Worm (Caenorhabditis elegans): ENCODE results near the gene ZK1127.5.
"Not testable (repeated sequence)": the region's sequence is repeated elsewhere in the genome, so short reads cannot be mapped to it uniquely, and the experiment has no call there.

Gene ZK1127.5

ce11 chrII:7075564-7076228, 25.2 kb downstream of the ZK1127.5 start, which contains the start of gene T02G5.7:
TSS of gene T02G5.7 (plus strand) at chrII:7075614.
- 0 out of 2 replicates have a peak, but pooled peaks have one; percentile 5 for TF ChIP-seq grh-1 (GFP tag; IDR thresholded peaks at IDR 0.05)
- no peak for TF ChIP-seq ceh-90 (tag; optimal IDR thresholded peaks at IDR 0.05)

DNA sequence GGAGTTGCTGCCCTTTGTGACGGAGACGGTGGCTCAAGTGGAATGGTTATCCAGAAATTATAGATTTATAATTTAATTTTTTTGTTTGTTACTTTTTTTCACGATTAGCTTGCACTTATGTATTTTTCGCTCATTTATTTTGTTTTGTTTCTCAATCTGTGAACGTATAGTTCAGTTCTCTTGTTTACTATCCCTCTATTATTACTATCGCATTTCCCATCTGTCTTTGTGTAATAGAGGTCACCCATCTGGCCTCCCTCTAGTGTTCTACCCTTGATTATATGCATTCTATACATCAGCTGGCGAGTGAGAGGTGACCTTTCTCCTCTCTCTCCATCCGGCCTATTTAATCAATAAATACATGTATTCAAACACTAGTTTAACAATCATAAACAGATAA, 33.5 kb downstream of the ZK1127.5 start, which contains the start of the genes T02G5.14 and T02G5.15:
TSS of gene T02G5.14 (plus strand) at position 301 of the 400 bp plus-strand sequence.
TSS of gene T02G5.15 (plus strand) at position 301 of the 400 bp plus-strand sequence.
- not testable (repeated sequence) for TF ChIP-seq unc-30 (tag; optimal IDR thresholded peaks at IDR 0.05); nhr-71 (tag; optimal IDR thresholded peaks at IDR 0.05); fkh-10 (GFP tag; optimal IDR thresholded peaks at IDR 0.05)

ce11 chrII:7090085-7090484, 39.6 kb downstream of the ZK1127.5 start:
- TF ChIP-seq ama-1 (optimal IDR thresholded peaks at IDR 0.05) (no peak), xbp-1 (tag; optimal IDR thresholded peaks at IDR 0.05) (peak; percentile 58), lin-14 (GFP tag; optimal IDR thresholded peaks at IDR 0.05) (peak; percentile 89), nhr-47 (tag; optimal IDR thresholded peaks at IDR 0.05) (peak; percentile 39), irx-1 (tag; optimal IDR thresholded peaks at IDR 0.05) (peak; percentile 0), rnt-1 (tag; optimal IDR thresholded peaks at IDR 0.05) (peak; percentile 12), hpl-2 (GFP tag; optimal IDR thresholded peaks at IDR 0.05) (no peak), efl-1 (optimal IDR thresholded peaks at IDR 0.05) (peak; percentile 44), efl-1 (GFP tag; optimal IDR thresholded peaks at IDR 0.05 in 1 of 2) (no peak), C16A3.4 (tag; optimal IDR thresholded peaks at IDR 0.05) (no peak), C04F5.9 (tag; optimal IDR thresholded peaks at IDR 0.05) (no peak), mab-9 (GFP tag; IDR thresholded peaks at IDR 0.05) (peak; percentile 39; the same call in 1 of the 2 replicates), skn-1 (tag; optimal IDR thresholded peaks at IDR 0.05) (no peak), pag-3 (tag; optimal IDR thresholded peaks at IDR 0.05; ENCODE audit: borderline replicate concordance, insufficient read depth) (no peak), isw-1 (GFP tag; IDR thresholded peaks at IDR 0.05) (peak; percentile 12; the same call in 1 of the 2 replicates), nhr-85 (tag) (peak; percentile 98), blmp-1 (tag; optimal IDR thresholded peaks at IDR 0.05) (peak; percentile 12), tlp-1 (tag; optimal IDR thresholded peaks at IDR 0.05) (no peak), snu-23 (GFP tag; optimal IDR thresholded peaks at IDR 0.05) (peak; percentile 73), lin-15B (tag; optimal IDR thresholded peaks at IDR 0.05) (no peak), ceh-90 (tag; optimal IDR thresholded peaks at IDR 0.05) (no peak), egl-27 (tag; optimal IDR thresholded peaks at IDR 0.05) (no peak), swsn-7 (tag; optimal IDR thresholded peaks at IDR 0.05) (peak; percentile 47), pax-3 (tag; optimal IDR thresholded peaks at IDR 0.05) (peak; percentile 24), sox-4 (tag; optimal IDR thresholded peaks at IDR 0.05) (no peak), nhr-20 (tag; optimal IDR thresholded peaks at IDR 0.05) (peak; percentile 83), dsc-1 (tag; optimal IDR thresholded peaks at IDR 0.05) (peak; percentile 6), mdl-1 (tag; optimal IDR thresholded peaks at IDR 0.05) (peak in 1 of 2 experiments; percentile 38), dpl-1 (GFP tag; optimal IDR thresholded peaks at IDR 0.05) (peak in 1 of 3 experiments; percentile 13), lir-3 (tag; optimal IDR thresholded peaks at IDR 0.05; ENCODE audit: poor library complexity) (peak; percentile 41), tbx-2 (tag; optimal IDR thresholded peaks at IDR 0.05) (no peak), jun-1 (tag; optimal IDR thresholded peaks at IDR 0.05) (no peak), nhr-19 (GFP tag; conservative IDR thresholded peaks at IDR 0.05) (peak; percentile 55), alr-1 (tag; optimal IDR thresholded peaks at IDR 0.05; ENCODE audit: borderline replicate concordance) (no peak), vab-15 (tag; optimal IDR thresholded peaks at IDR 0.05) (peak; percentile 69), lin-35 (GFP tag; optimal IDR thresholded peaks at IDR 0.05) (peak in 1 of 2 experiments; percentile 51), nhr-90 (tag; optimal IDR thresholded peaks at IDR 0.05; ENCODE audit: poor library complexity) (peak; percentile 59), snpc-4 (tag; optimal IDR thresholded peaks at IDR 0.05) (no peak), ceh-88 (GFP tag; IDR thresholded peaks at IDR 0.05) (peak; percentile 25; the same call in 1 of the 2 replicates), ztf-11 (tag; optimal IDR thresholded peaks at IDR 0.05) (no peak), lsy-2 (tag; optimal IDR thresholded peaks at IDR 0.05) (peak; percentile 26 to 54), nhr-71 (tag; optimal IDR thresholded peaks at IDR 0.05) (peak; percentile 82), mep-1 (tag; optimal IDR thresholded peaks at IDR 0.05) (peak; percentile 42), nhr-84 (tag; optimal IDR thresholded peaks at IDR 0.05) (no peak)

All from whole organism, L1 larva.